Worm (Caenorhabditis elegans): ENCODE results near the gene melo-3.
A peak's percentile ranks its signal among the peaks of the same experiment; 100 is the strongest.

Gene melo-3

DNA sequence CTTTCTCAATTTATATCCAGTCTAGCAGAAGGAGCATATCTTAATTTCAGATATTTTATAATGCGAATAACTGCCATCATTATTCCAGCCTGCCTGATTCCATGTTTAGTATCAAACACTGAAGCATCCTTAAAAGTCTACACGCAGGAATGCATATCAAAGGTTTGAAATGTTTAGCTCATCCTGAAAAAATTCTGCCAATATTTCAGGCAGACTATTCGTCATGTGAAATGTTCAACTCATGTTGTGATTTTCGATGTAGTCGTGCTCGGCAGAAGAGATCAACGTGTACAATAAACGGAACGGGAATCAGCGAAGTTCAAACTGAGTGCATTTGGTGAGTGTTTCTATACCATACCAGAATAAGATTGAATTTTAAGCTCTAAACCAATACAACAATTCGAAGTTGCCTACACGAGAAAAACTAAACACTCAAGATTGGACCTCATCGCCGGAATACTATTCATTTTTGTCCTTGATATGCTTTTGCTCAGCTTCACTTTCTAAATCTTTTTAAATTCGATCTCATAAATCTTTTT, 37.1 kb downstream of the melo-3 start, which contains the start of gene T01C3.11:
Gene T01C3.11 (plus strand): TSS at position 51 of the 539 bp plus-strand sequence.
- TF ChIP-seq ces-1 (GFP tag; optimal IDR thresholded peaks at IDR 0.05) (no peak), elt-3 (tag; optimal IDR thresholded peaks at IDR 0.05) (no peak), snpc-4 (tag; optimal IDR thresholded peaks at IDR 0.05) (no peak), sptf-1 (tag; optimal IDR thresholded peaks at IDR 0.05) (no peak), lin-32 (GFP tag; optimal IDR thresholded peaks at IDR 0.05) (no peak), pha-4 (tag; optimal IDR thresholded peaks at IDR 0.05) (no peak), flh-1 (GFP tag; optimal IDR thresholded peaks at IDR 0.05) (no peak)

DNA sequence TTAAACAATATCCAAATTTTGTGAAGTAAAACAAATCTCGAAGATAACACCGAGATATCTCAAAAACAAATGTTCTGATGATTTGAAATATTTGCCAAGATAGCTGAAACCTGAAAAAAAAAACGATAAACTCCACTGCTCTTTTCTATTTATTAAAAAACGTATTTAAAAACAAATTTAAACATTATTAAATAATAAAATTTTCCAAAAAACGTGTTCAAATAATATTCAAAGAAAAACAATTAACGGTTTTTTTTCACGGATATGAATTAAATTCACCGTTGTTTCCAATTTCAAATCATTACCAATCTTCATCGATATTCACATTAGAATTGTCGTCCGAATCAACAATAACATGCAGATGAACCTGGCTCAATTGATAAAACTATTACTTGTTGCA, 40.4 kb downstream of the melo-3 start, which contains the start of gene irld-14:
Gene irld-14 (plus strand): TSS at position 301 of the 400 bp plus-strand sequence.
- TF ChIP-seq sptf-1 (tag; optimal IDR thresholded peaks at IDR 0.05) = no peak
- no peak for TF ChIP-seq flh-1 (GFP tag; optimal IDR thresholded peaks at IDR 0.05)
- TF ChIP-seq mep-1 (tag; optimal IDR thresholded peaks at IDR 0.05) = no peak
- TF ChIP-seq pha-4 (tag; optimal IDR thresholded peaks at IDR 0.05) = no peak
- TF ChIP-seq ceh-43 (GFP tag; optimal IDR thresholded peaks at IDR 0.05) = no peak
- TF ChIP-seq drap-1 (GFP tag; optimal IDR thresholded peaks at IDR 0.05) = no peak
- no peak for TF ChIP-seq mls-2 (tag; optimal IDR thresholded peaks at IDR 0.05)
- no peak for TF ChIP-seq lsy-2 (tag; optimal IDR thresholded peaks at IDR 0.05)
- TF ChIP-seq blmp-1 (tag; optimal IDR thresholded peaks at IDR 0.05) = no peak

DNA sequence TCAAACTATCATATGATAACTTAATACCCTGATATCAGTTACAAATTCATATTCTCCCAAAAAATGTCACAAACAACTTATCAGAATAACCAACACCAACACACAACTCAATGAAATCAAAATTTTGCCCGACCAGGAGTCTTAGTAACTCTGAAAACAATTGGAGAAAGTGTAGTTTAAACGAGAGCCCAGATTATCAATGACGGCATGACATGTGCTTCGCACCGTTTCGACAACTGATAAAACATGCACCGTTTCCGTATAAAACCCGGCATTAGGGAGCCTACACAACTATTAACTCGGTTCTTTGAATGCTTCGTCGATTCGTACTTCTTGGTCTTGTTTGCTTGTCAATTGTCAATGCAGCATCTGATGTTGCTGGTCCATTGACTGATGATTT, 43.0 kb downstream of the melo-3 start, which contains the start of gene fil-1:
Gene fil-1 (plus strand): TSS at position 219 of the 400 bp plus-strand sequence.
- TF ChIP-seq tbx-8 (GFP tag; optimal IDR thresholded peaks at IDR 0.05) (no peak), snpc-4 (tag; optimal IDR thresholded peaks at IDR 0.05) (no peak), hlh-1 (tag; optimal IDR thresholded peaks at IDR 0.05) (no peak), mep-1 (tag; optimal IDR thresholded peaks at IDR 0.05) (no peak), unc-120 (tag; optimal IDR thresholded peaks at IDR 0.05; ENCODE audit: poor library complexity, severe bottlenecking) (no peak), nhr-76 (tag; optimal IDR thresholded peaks at IDR 0.05) (no peak), ztf-11 (tag; optimal IDR thresholded peaks at IDR 0.05) (no peak), blmp-1 (tag; optimal IDR thresholded peaks at IDR 0.05) (no peak), nhr-12 (tag; optimal IDR thresholded peaks at IDR 0.05) (no peak), pha-4 (tag; optimal IDR thresholded peaks at IDR 0.05) (no peak), drap-1 (GFP tag; optimal IDR thresholded peaks at IDR 0.05) (no peak)

DNA sequence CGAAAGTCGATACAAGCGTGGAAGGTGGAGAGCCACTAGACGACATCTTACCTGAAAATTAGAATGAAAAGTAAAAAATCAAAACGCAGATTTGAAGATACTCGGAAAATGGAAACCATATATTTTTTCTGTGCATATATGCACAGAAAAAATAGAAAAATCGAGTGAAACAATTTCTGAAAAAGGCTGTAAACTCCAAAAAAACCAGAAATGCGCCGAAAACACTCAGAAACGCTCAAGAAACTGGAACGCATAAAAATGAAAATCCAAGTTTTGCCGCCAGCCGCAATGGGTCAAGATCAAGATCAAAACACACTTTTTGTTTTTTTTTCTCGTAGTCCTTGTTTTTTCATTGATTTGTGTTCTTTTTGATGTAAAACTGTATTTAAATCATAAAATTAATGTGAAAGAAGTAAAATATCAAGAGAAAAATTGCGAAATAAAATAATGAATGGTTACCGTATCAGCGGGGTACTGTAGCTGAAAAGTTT, 44.0 kb downstream of the melo-3 start, which contains the start of gene T01C3.3:
Gene T01C3.3 (minus strand): TSS at position 51 of the 491 bp plus-strand sequence.
- no peak for TF ChIP-seq unc-62 (GFP tag; optimal IDR thresholded peaks at IDR 0.05)
- TF ChIP-seq hlh-1 (tag; optimal IDR thresholded peaks at IDR 0.05) = no peak
- TF ChIP-seq ztf-11 (tag; optimal IDR thresholded peaks at IDR 0.05) = no peak
- TF ChIP-seq ceh-43 (GFP tag; optimal IDR thresholded peaks at IDR 0.05) = no peak
- TF ChIP-seq elt-3 (tag; optimal IDR thresholded peaks at IDR 0.05) = no peak
- no peak for TF ChIP-seq lin-32 (GFP tag; optimal IDR thresholded peaks at IDR 0.05)
- TF ChIP-seq nhr-28 (tag; optimal IDR thresholded peaks at IDR 0.05) = no peak
- TF ChIP-seq mls-2 (tag; optimal IDR thresholded peaks at IDR 0.05) = no peak
- no peak for TF ChIP-seq nhr-2 (tag; optimal IDR thresholded peaks at IDR 0.05)
- no peak for TF ChIP-seq lsy-2 (tag; optimal IDR thresholded peaks at IDR 0.05)
- no peak for TF ChIP-seq flh-1 (GFP tag; optimal IDR thresholded peaks at IDR 0.05)
- no peak for TF ChIP-seq cnd-1 (tag; optimal IDR thresholded peaks at IDR 0.05)
- no peak for TF ChIP-seq lin-13 (tag; optimal IDR thresholded peaks at IDR 0.05)
- no peak for TF ChIP-seq bed-3 (GFP tag; optimal IDR thresholded peaks at IDR 0.05)
- TF ChIP-seq ceh-83 (GFP tag; optimal IDR thresholded peaks at IDR 0.05) = no peak

DNA sequence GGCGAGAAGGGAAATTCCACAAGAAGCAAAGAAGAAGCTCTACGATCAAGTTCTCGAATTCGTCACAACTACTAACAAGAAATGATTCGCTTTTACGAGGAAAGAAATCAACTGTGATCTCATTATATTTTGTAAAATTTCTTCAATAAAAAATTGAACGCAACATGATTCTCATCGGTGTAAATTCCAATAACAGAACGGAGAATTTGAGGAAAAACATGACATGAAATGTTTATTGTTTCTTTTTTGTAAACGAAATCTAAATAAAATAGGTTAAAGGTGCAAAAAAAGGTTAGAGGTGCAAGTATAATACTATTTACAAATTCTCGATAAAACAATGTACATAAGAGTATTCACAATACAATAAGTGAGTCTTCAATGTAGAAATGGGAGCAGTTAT, 45.2 kb downstream of the melo-3 start:
- no peak for TF ChIP-seq M03D4.4 (tag; optimal IDR thresholded peaks at IDR 0.05)
- no peak for TF ChIP-seq ces-1 (GFP tag; optimal IDR thresholded peaks at IDR 0.05)
- TF ChIP-seq snpc-4 (tag; optimal IDR thresholded peaks at IDR 0.05) = no peak
- TF ChIP-seq lin-13 (tag; optimal IDR thresholded peaks at IDR 0.05) = no peak
- no peak for TF ChIP-seq elt-3 (tag; optimal IDR thresholded peaks at IDR 0.05)
- no peak for TF ChIP-seq ham-2 (GFP tag; optimal IDR thresholded peaks at IDR 0.05)

DNA sequence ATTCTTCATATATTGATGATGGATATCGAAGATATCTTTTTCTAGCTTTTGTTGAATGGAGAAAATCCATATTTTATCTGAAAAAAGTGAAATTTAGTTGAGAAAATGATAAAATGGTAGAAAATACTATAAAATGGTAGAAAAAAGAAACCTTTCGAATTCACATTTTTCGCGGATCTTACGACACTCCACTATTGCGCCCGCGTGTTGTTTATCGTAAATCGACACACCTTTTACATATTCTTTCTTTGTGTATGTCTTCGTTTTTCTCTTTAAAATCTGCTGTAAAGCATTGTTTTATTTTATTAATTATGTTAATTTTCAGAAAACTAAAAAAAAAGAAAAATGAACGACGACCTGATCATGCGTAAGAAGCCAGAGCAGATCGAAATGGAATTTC, 45.8 kb downstream of the melo-3 start, which contains the start of the genes cdt-2 and T01C3.2:
Gene cdt-2 (minus strand): TSS at position 284 of the 400 bp plus-strand sequence.
Gene T01C3.2 (plus strand): TSS at position 326 of the 400 bp plus-strand sequence.
- TF ChIP-seq lsy-2 (tag; optimal IDR thresholded peaks at IDR 0.05) (peak; percentile 11), mep-1 (tag; optimal IDR thresholded peaks at IDR 0.05) (peak; percentile 28), pha-4 (tag; optimal IDR thresholded peaks at IDR 0.05) (no peak)

All from whole organism, mixed stage, embryonic.